Fruit fly (Drosophila melanogaster): ENCODE results near the gene CG5707.

Gene CG5707

DNA sequence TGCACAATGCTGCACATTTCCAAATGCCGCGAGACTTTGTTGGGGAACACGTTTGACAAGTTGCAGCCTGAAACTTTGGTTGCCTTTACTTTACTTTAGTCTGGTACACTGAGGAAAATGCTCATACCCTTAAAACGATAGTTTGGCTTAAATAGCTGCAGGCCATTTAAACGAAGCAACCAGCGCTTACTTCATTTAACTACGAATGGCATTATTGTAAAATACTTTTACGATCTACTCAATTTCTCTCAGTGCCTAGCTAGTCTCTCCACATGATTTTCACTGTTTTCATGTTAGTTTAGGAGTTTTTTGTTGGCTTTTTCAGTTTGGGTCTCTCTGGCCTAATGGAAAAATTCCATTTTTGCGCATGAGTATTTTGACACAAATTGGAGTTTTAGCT is 30.0 kb downstream of the CG5707 start (continued):
- peak; percentile 82 for TF ChIP-seq ems (GFP tag; optimal IDR thresholded peaks at IDR 0.05)
- peak; percentile 80 for TF ChIP-seq CG1529 (GFP tag; optimal IDR thresholded peaks at IDR 0.05)
- no peak for TF ChIP-seq Taf1 (GFP tag; IDR thresholded peaks at IDR 0.05)
- TF ChIP-seq ham (GFP tag; IDR thresholded peaks at IDR 0.05) = no peak
- TF ChIP-seq dysf (GFP tag; IDR thresholded peaks at IDR 0.05) = peak; percentile 85
- TF ChIP-seq CG14860 (GFP tag; IDR thresholded peaks at IDR 0.05; ENCODE audit: partially characterized antibody) = no peak
- no peak for TF ChIP-seq fd102C (GFP tag; optimal IDR thresholded peaks at IDR 0.05)
- peak; percentile 40 for TF ChIP-seq HmgZ (tag; optimal IDR thresholded peaks at IDR 0.05)
- TF ChIP-seq HHEX (GFP tag; optimal IDR thresholded peaks at IDR 0.05) = peak; percentile 66
- TF ChIP-seq tio (GFP tag; optimal IDR thresholded peaks at IDR 0.05) = peak; percentile 37
- TF ChIP-seq sens (GFP tag) = peak; percentile 97
- TF ChIP-seq bcd (GFP tag; optimal IDR thresholded peaks at IDR 0.05) = peak; percentile 49
- TF ChIP-seq Fer2 (tag; optimal IDR thresholded peaks at IDR 0.05) = no peak
- TF ChIP-seq CG3995 (GFP tag; optimal IDR thresholded peaks at IDR 0.05) = no peak
- TF ChIP-seq CG11723 (GFP tag; optimal IDR thresholded peaks at IDR 0.05) = peak; percentile 6
- TF ChIP-seq Camta (GFP tag; optimal IDR thresholded peaks at IDR 0.05) = peak; percentile 83
- no peak for TF ChIP-seq Sin3A (optimal IDR thresholded peaks at IDR 0.05)
- no peak for TF ChIP-seq wek (GFP tag; optimal IDR thresholded peaks at IDR 0.05)
- TF ChIP-seq CG43689 (GFP tag; IDR thresholded peaks at IDR 0.05) = peak; percentile 58; the same call in 1 of the 2 replicates
- peak; percentile 30 for TF ChIP-seq kni (GFP tag; optimal IDR thresholded peaks at IDR 0.05)
- TF ChIP-seq gsb (GFP tag; IDR thresholded peaks at IDR 0.05) = peak; percentile 57
- 0 out of 3 replicates have a peak, but pooled peaks have one; percentile 39 for TF ChIP-seq CG2889 (GFP tag; IDR thresholded peaks at IDR 0.05)
- TF ChIP-seq twi (tag; optimal IDR thresholded peaks at IDR 0.05) = peak; percentile 16
- peak; percentile 82 for TF ChIP-seq lmd (GFP tag; IDR thresholded peaks at IDR 0.05)
- TF ChIP-seq en (GFP tag; optimal IDR thresholded peaks at IDR 0.05) = peak; percentile 7
- TF ChIP-seq CG11696 (GFP tag; IDR thresholded peaks at IDR 0.05) = peak; percentile 58; the same call in 1 of the 2 replicates
- TF ChIP-seq sr (GFP tag; IDR thresholded peaks at IDR 0.05) = peak; percentile 71; the same call in 2 of the 3 replicates
- TF ChIP-seq chinmo (GFP tag; IDR thresholded peaks at IDR 0.05; ENCODE audit: partially characterized antibody) = no peak
- peak; percentile 34 for TF ChIP-seq CG9437 (GFP tag; optimal IDR thresholded peaks at IDR 0.05)
- TF ChIP-seq CG10274 (GFP tag; optimal IDR thresholded peaks at IDR 0.05) = no peak
- no peak for TF ChIP-seq CG12744 (GFP tag; optimal IDR thresholded peaks at IDR 0.05)
- TF ChIP-seq esg (GFP tag; conservative IDR thresholded peaks at IDR 0.05) = peak; percentile 81
- no peak for TF ChIP-seq schlank (tag; optimal IDR thresholded peaks at IDR 0.05)
- TF ChIP-seq ap (GFP tag; IDR thresholded peaks at IDR 0.05) = peak; percentile 85
- TF ChIP-seq Dbx (GFP tag; IDR thresholded peaks at IDR 0.05) = no peak
- TF ChIP-seq CG12299 (tag; optimal IDR thresholded peaks at IDR 0.05) = peak; percentile 33
- TF ChIP-seq dm (GFP tag; optimal IDR thresholded peaks at IDR 0.05) = peak; percentile 41
- peak; percentile 20; the same call in 1 of the 2 replicates for TF ChIP-seq CG17612 (GFP tag; IDR thresholded peaks at IDR 0.05)
- peak; percentile 50 for TF ChIP-seq CG31224 (GFP tag; IDR thresholded peaks at IDR 0.05)
- TF ChIP-seq btn (GFP tag; optimal IDR thresholded peaks at IDR 0.05) = peak; percentile 83
- peak; percentile 67 for TF ChIP-seq MTF-1 (GFP tag; optimal IDR thresholded peaks at IDR 0.05; ENCODE audit: borderline replicate concordance)
- no peak for TF ChIP-seq pita (GFP tag; optimal IDR thresholded peaks at IDR 0.05)
- peak; percentile 76 for TF ChIP-seq ranshi (GFP tag; IDR thresholded peaks at IDR 0.05)
- TF ChIP-seq CG18764 (GFP tag; optimal IDR thresholded peaks at IDR 0.05) = peak; percentile 78
- peak; percentile 84 for TF ChIP-seq tap (tag; optimal IDR thresholded peaks at IDR 0.05)
- peak; percentile 97 for TF ChIP-seq ci (GFP tag; IDR thresholded peaks at IDR 0.05)
- peak; percentile 69; the same call in 1 of the 2 replicates for TF ChIP-seq CG32767 (GFP tag; IDR thresholded peaks at IDR 0.05)
- TF ChIP-seq Deaf1 (tag; optimal IDR thresholded peaks at IDR 0.05) = peak; percentile 25
- TF ChIP-seq CG9876 (GFP tag; optimal IDR thresholded peaks at IDR 0.05) = no peak
- peak; percentile 50 for TF ChIP-seq CG3847 (GFP tag; IDR thresholded peaks at IDR 0.05)
- TF ChIP-seq Ets97D (GFP tag; optimal IDR thresholded peaks at IDR 0.05) = no peak
- no peak for TF ChIP-seq CG6683 (GFP tag; optimal IDR thresholded peaks at IDR 0.05)
